Worm (Caenorhabditis elegans) whole organism, L4 larva: Measurements from ENCODE around the gene clec-82.
A peak's percentile ranks its signal among the peaks of the same experiment; 100 is the strongest.

ENCODE experiments used
- D1046.2 ChIP-seq: fragments of 200-800 bp; sonication (Bioruptor generic); IDR thresholded peaks from 2 replicates; pipeline ENCODE4 v1.3.6; 2022; ENCODE audit warnings: missing genetic modification characterization, missing compliant biosample characterization
- F26F4.8 ChIP-seq: fragments of 200-800 bp; sonication (Bioruptor generic); conservative IDR thresholded peaks from 2 replicates; pipeline ENCODE4 v1.3.6; 2022; ENCODE audit warnings: missing genetic modification characterization, missing compliant biosample characterization
- Y48G9A.11 ChIP-seq: fragments of 200-800 bp; sonication (Bioruptor generic); IDR thresholded peaks from 2 replicates; pipeline ENCODE4 v1.3.6; 2022; ENCODE audit warnings: missing genetic modification reagents, missing genetic modification characterization, missing compliant biosample characterization
- Y5F2A.4 ChIP-seq: fragments of 200-800 bp; sonication (Bioruptor generic); optimal IDR thresholded peaks from 2 replicates; lab custom pipeline; 2018; ENCODE audit warnings: mild to moderate bottlenecking, missing genetic modification characterization, missing compliant biosample characterization
- ZK546.5 ChIP-seq, 2 experiments: sonication (generic microtip); optimal IDR thresholded peaks; 2 replicates each; lab custom pipeline; 2017; ENCODE audit warnings: missing biosample characterization in 2 of 2, missing genetic modification characterization in 2 of 2
- aha-1 ChIP-seq: fragments of 150-350 bp; peaks from one replicate; lab custom pipeline; 2014; ENCODE audit warnings: missing biosample characterization, missing genetic modification characterization
- ceh-28 ChIP-seq: fragments of 150-350 bp; optimal IDR thresholded peaks from 2 replicates; lab custom pipeline; 2014; ENCODE audit warnings: missing biosample characterization, missing genetic modification reagents, missing genetic modification characterization
- ceh-32 ChIP-seq: sonication (generic microtip); optimal IDR thresholded peaks from 2 replicates; lab custom pipeline; 2016; ENCODE audit warnings: mild to moderate bottlenecking, missing genetic modification characterization, missing compliant biosample characterization; ENCODE audit not compliant: poor library complexity
- ces-1 ChIP-seq: fragments of 150-350 bp; sonication (generic microtip); optimal IDR thresholded peaks from 4 replicates; lab custom pipeline; 2014; ENCODE audit warnings: missing biosample characterization, missing genetic modification reagents, missing genetic modification characterization
- daf-16 ChIP-seq, 3 experiments: sonication (generic microtip); optimal IDR thresholded peaks; 2 replicates each; lab custom pipeline; 2016 to 2017; ENCODE audit warnings: missing genetic modification characterization in 3 of 3, missing genetic modification reagents in 3 of 3, mild to moderate bottlenecking in 2 of 3, missing compliant biosample characterization in 2 of 3, missing biosample characterization in 1 of 3, moderate library complexity in 1 of 3
- dmd-9 ChIP-seq: fragments of 200-800 bp; sonication (Bioruptor generic); IDR thresholded peaks from 2 replicates; pipeline ENCODE4 v1.3.6; 2022; ENCODE audit warnings: missing genetic modification reagents, missing genetic modification characterization, missing compliant biosample characterization
- gei-8 ChIP-seq: fragments of 200-800 bp; sonication (Bioruptor generic); optimal IDR thresholded peaks from 2 replicates; lab custom pipeline; 2018; ENCODE audit warnings: mild to moderate bottlenecking, missing genetic modification characterization, missing compliant biosample characterization
- hmg-1.1 ChIP-seq: fragments of 200-800 bp; sonication (Bioruptor generic); IDR thresholded peaks from 2 replicates; pipeline ENCODE4 v1.3.6; 2022; ENCODE audit warnings: missing genetic modification reagents, missing genetic modification characterization, missing compliant biosample characterization
- lin-1 ChIP-seq: fragments of 200-800 bp; sonication (Bioruptor generic); IDR thresholded peaks from 2 replicates; pipeline ENCODE4 v1.3.6; 2022; ENCODE audit warnings: missing genetic modification reagents, missing genetic modification characterization, missing compliant biosample characterization
- lin-38 ChIP-seq: fragments of 200-800 bp; sonication (Bioruptor generic); IDR thresholded peaks from 2 replicates; pipeline ENCODE4 v1.3.6; 2022; ENCODE audit warnings: missing genetic modification reagents, missing genetic modification characterization, missing compliant biosample characterization
- lir-3 ChIP-seq: sonication (generic microtip); optimal IDR thresholded peaks from 2 replicates; lab custom pipeline; 2016; ENCODE audit warnings: mild to moderate bottlenecking, missing genetic modification characterization, missing compliant biosample characterization
- madf-9 ChIP-seq: fragments of 200-800 bp; sonication (Bioruptor generic); conservative IDR thresholded peaks from 2 replicates; pipeline ENCODE4 v1.3.6; 2022; ENCODE audit warnings: missing genetic modification reagents, missing genetic modification characterization, missing compliant biosample characterization
- nhr-10 ChIP-seq: fragments of 150-350 bp; optimal IDR thresholded peaks from 2 replicates; lab custom pipeline; 2014; ENCODE audit warnings: missing biosample characterization, missing genetic modification characterization
- nhr-111 ChIP-seq: fragments of 200-800 bp; sonication (Bioruptor generic); optimal IDR thresholded peaks from 2 replicates; lab custom pipeline; 2018; ENCODE audit warnings: mild to moderate bottlenecking, missing genetic modification characterization, missing compliant biosample characterization
- nhr-25 ChIP-seq: sonication (generic microtip); optimal IDR thresholded peaks from 2 replicates; lab custom pipeline; 2017; ENCODE audit warnings: missing genetic modification characterization, mild to moderate bottlenecking, missing compliant biosample characterization, antibody characterized with exemption, moderate library complexity, borderline replicate concordance; ENCODE audit not compliant: insufficient read depth
- nhr-6 ChIP-seq: fragments of 150-350 bp; optimal IDR thresholded peaks from 2 replicates; lab custom pipeline; 2014; ENCODE audit warnings: missing biosample characterization, missing genetic modification characterization
- nhr-76 ChIP-seq: fragments of 150-350 bp; optimal IDR thresholded peaks from 2 replicates; lab custom pipeline; 2014; ENCODE audit warnings: missing biosample characterization, missing genetic modification characterization
- pqm-1 ChIP-seq: sonication (generic microtip); optimal IDR thresholded peaks from 2 replicates; lab custom pipeline; 2017; ENCODE audit warnings: missing biosample characterization, missing genetic modification characterization
- sdz-12 ChIP-seq: fragments of 200-800 bp; sonication (Bioruptor generic); optimal IDR thresholded peaks from 2 replicates; lab custom pipeline; 2018; ENCODE audit warnings: mild to moderate bottlenecking, missing genetic modification characterization, missing compliant biosample characterization
- set-16 ChIP-seq: fragments of 200-800 bp; sonication (Bioruptor generic); IDR thresholded peaks from 2 replicates; pipeline ENCODE4 v1.3.6; 2022; ENCODE audit warnings: missing genetic modification reagents, missing genetic modification characterization, missing compliant biosample characterization
- snpc-4 ChIP-seq: fragments of 150-350 bp; optimal IDR thresholded peaks from 2 replicates; lab custom pipeline; 2014; ENCODE audit warnings: missing biosample characterization, missing genetic modification characterization
- spr-3 ChIP-seq: fragments of 200-800 bp; sonication (Bioruptor generic); optimal IDR thresholded peaks from 2 replicates; lab custom pipeline; 2018; ENCODE audit warnings: mild to moderate bottlenecking, missing genetic modification characterization, missing compliant biosample characterization
- tag-97 ChIP-seq: fragments of 200-800 bp; sonication (Bioruptor generic); IDR thresholded peaks from 2 replicates; pipeline ENCODE4 v1.3.6; 2022; ENCODE audit warnings: missing genetic modification characterization, missing compliant biosample characterization
- zfp-3 ChIP-seq: fragments of 200-800 bp; sonication (Bioruptor generic); conservative IDR thresholded peaks from 2 replicates; pipeline ENCODE4 v1.3.6; 2022; ENCODE audit warnings: missing genetic modification reagents, missing genetic modification characterization, missing compliant biosample characterization
- zip-11 ChIP-seq: fragments of 200-800 bp; sonication (Bioruptor generic); IDR thresholded peaks from 2 replicates; pipeline ENCODE4 v1.3.6; 2022; ENCODE audit warnings: missing genetic modification characterization, missing compliant biosample characterization
- zip-2 ChIP-seq: fragments of 150-350 bp; optimal IDR thresholded peaks from 2 replicates; lab custom pipeline; 2014; ENCODE audit warnings: missing biosample characterization, missing genetic modification characterization
- ztf-7 ChIP-seq: fragments of 150-350 bp; optimal IDR thresholded peaks from 2 replicates; lab custom pipeline; 2014; ENCODE audit warnings: missing biosample characterization, missing genetic modification characterization

Gene clec-82

ce11 chrIV:2808154-2808553 lies 27.3 kb upstream of the clec-82 start (continued):
- TF ChIP-seq zip-2 (tag; lab: Kevin White, UChicago) (no peak), gei-8 (GFP tag; lab: Kevin White, UChicago) (no peak), hmg-1.1 (no peak), ztf-7 (tag; lab: Kevin White, UChicago) (no peak), F26F4.8 (GFP tag; lab: Robert Waterston, UW) (0 out of 2 replicates have a peak, but pooled peaks have one; percentile 55), nhr-76 (tag; lab: Kevin White, UChicago) (no peak), lir-3 (tag; lab: Kevin White, UChicago) (no peak), tag-97 (GFP tag; lab: Robert Waterston, UW) (no peak), Y5F2A.4 (no peak), daf-16 (GFP tag; optimal IDR thresholded peaks at IDR 0.05; lab: Kevin White, UChicago) (peak in 1 of 2 experiments; percentile 5), daf-16 (tag; optimal IDR thresholded peaks at IDR 0.05; lab: Kevin White, UChicago) (peak; percentile 18), Y48G9A.11 (no peak), ceh-32 (no peak), D1046.2 (0 out of 2 replicates have a peak, but pooled peaks have one; percentile 34), zfp-3 (GFP tag; lab: Robert Waterston, UW) (no peak)

ce11 chrIV:2809208-2809607 lies 26.3 kb upstream of the clec-82 start, which contains the start of gene Y54G2A.76:
Y54G2A.76 (plus strand) TSS chrIV:2809410.
- TF ChIP-seq nhr-10 (no peak), lin-38 (GFP tag; lab: Robert Waterston, UW) (no peak)

ce11 chrIV:2817038-2817437 lies 18.4 kb upstream of the clec-82 start:
- 0 out of 2 replicates have a peak, but pooled peaks have one; percentile 23 for TF ChIP-seq madf-9 (GFP tag; lab: Robert Waterston, UW)
- peak; percentile 24 for TF ChIP-seq aha-1
- TF ChIP-seq zip-11 (GFP tag; lab: Robert Waterston, UW), result no peak
- TF ChIP-seq set-16 (GFP tag; lab: Robert Waterston, UW), result peak; percentile 82

ce11 chrIV:2819633-2820032 lies 15.8 kb upstream of the clec-82 start, which contains the start of gene Y54G2A.13:
Y54G2A.13 (minus strand) TSS chrIV:2819733.
- no peak for TF ChIP-seq spr-3 (GFP tag; lab: Kevin White, UChicago)

ce11 chrIV:2820408-2820807 lies 15.1 kb upstream of the clec-82 start, which contains the start of gene Y54G2A.37:
Y54G2A.37 (plus strand) TSS chrIV:2820708.
- TF ChIP-seq madf-9 (GFP tag; lab: Robert Waterston, UW) (no peak), ZK546.5 (tag; optimal IDR thresholded peaks at IDR 0.05; lab: Kevin White, UChicago) (no peak), dmd-9 (GFP tag; lab: Robert Waterston, UW) (no peak), hmg-1.1 (no peak), nhr-25 (tag; lab: Kevin White, UChicago) (no peak)

- TF ChIP-seq pqm-1 (tag; lab: Kevin White, UChicago), result peak; percentile 43
- no peak for TF ChIP-seq nhr-111 (GFP tag; lab: Kevin White, UChicago)
Measured at ce11 chrIV:2823446-2823845, 12.0 kb upstream of the clec-82 start, which contains the start of gene clec-80. clec-80 (plus strand) TSS chrIV:2823746.

ce11 chrIV:2825460-2826103 lies 9.9 kb upstream of the clec-82 start:
- TF ChIP-seq sdz-12 (GFP tag; lab: Kevin White, UChicago), result peak; percentile 56
- TF ChIP-seq spr-3 (GFP tag; lab: Kevin White, UChicago), result no peak
- TF ChIP-seq lin-1, result no peak
- peak; percentile 72 for TF ChIP-seq snpc-4 (tag; lab: Kevin White, UChicago)
- TF ChIP-seq ces-1 (GFP tag; lab: Kevin White, UChicago), result no peak
- no peak for TF ChIP-seq nhr-6
- peak; percentile 20 for TF ChIP-seq ceh-28 (tag; lab: Kevin White, UChicago)
